8 worm cellular contexts compared by ENCODE assay signal in genomic region chrII:8071801-8072544, ce11.
A peak's percentile ranks its signal among the peaks of the same experiment; 100 is the strongest.
TF ChIP-seq lines count a peak whose summit lies in the region.

No protein-coding gene starts in this region.

TF ChIP-seq in whole organism, L1 larva, 84 proteins besides CTCF, POLR2A, EP300 and RAD21 (continues in another document):
- TF ChIP-seq mab-9 (GFP tag; IDR thresholded peaks at IDR 0.05; lab: Robert Waterston, UW) = peak; percentile 63; the same call in 1 of the 2 replicates
- TF ChIP-seq unc-86 (tag; optimal IDR thresholded peaks at IDR 0.05; lab: Kevin White, UChicago) = peak; percentile 73
- TF ChIP-seq ces-1 (GFP tag; optimal IDR thresholded peaks at IDR 0.05; lab: Kevin White, UChicago) = no peak
- TF ChIP-seq xbp-1 (tag; optimal IDR thresholded peaks at IDR 0.05; lab: Kevin White, UChicago) = peak; percentile 53
- TF ChIP-seq nhr-19 (GFP tag; conservative IDR thresholded peaks at IDR 0.05; lab: Robert Waterston, UW) = peak; percentile 81
- TF ChIP-seq lin-15B (tag; optimal IDR thresholded peaks at IDR 0.05; lab: Kevin White, UChicago) = no peak
- peak; percentile 28 for TF ChIP-seq C16A3.4 (tag; optimal IDR thresholded peaks at IDR 0.05; lab: Kevin White, UChicago)
- TF ChIP-seq jun-1 (tag; optimal IDR thresholded peaks at IDR 0.05; lab: Kevin White, UChicago) = no peak
- TF ChIP-seq lsy-2 (tag; optimal IDR thresholded peaks at IDR 0.05; lab: Kevin White, UChicago) = peak; percentile 56 to 64
- TF ChIP-seq elt-2 (tag; optimal IDR thresholded peaks at IDR 0.05; lab: Kevin White, UChicago) = no peak
- no peak for TF ChIP-seq egl-13 (tag; optimal IDR thresholded peaks at IDR 0.05; lab: Kevin White, UChicago)

TF ChIP-seq in whole organism, L2 larva, 48 proteins besides CTCF, POLR2A, EP300 and RAD21 (continues in another document):
- no peak for TF ChIP-seq nhr-237 (tag; optimal IDR thresholded peaks at IDR 0.05; lab: Kevin White, UChicago)
- TF ChIP-seq sem-4 (tag; optimal IDR thresholded peaks at IDR 0.05; lab: Kevin White, UChicago) = no peak
- no peak for TF ChIP-seq dmd-4 (tag; optimal IDR thresholded peaks at IDR 0.05; lab: Kevin White, UChicago)
- TF ChIP-seq skn-1 (tag; optimal IDR thresholded peaks at IDR 0.05; lab: Kevin White, UChicago) = no peak
- TF ChIP-seq mab-5 (tag; optimal IDR thresholded peaks at IDR 0.05; lab: Kevin White, UChicago) = peak; percentile 48
- TF ChIP-seq elt-1 (tag; optimal IDR thresholded peaks at IDR 0.05; lab: Kevin White, UChicago) = no peak
- no peak for TF ChIP-seq alr-1 (tag; optimal IDR thresholded peaks at IDR 0.05; lab: Kevin White, UChicago)
- TF ChIP-seq ztf-1 (GFP tag; conservative IDR thresholded peaks at IDR 0.05; lab: Robert Waterston, UW) = no peak
- no peak for TF ChIP-seq nhr-77 (tag; optimal IDR thresholded peaks at IDR 0.05; lab: Kevin White, UChicago)
- no peak for TF ChIP-seq Y55F3AM.14 (GFP tag; optimal IDR thresholded peaks at IDR 0.05; lab: Kevin White, UChicago)
- peak; percentile 3 for TF ChIP-seq egl-27 (tag; optimal IDR thresholded peaks at IDR 0.05; lab: Kevin White, UChicago)

TF ChIP-seq in whole organism, L3 larva, 47 proteins besides CTCF, POLR2A, EP300 and RAD21 (continues in another document):
- TF ChIP-seq ama-1 (optimal IDR thresholded peaks at IDR 0.05; lab: Kevin White, UChicago) = no peak
- TF ChIP-seq nfya-1 (tag; optimal IDR thresholded peaks at IDR 0.05; lab: Kevin White, UChicago; ENCODE audit: insufficient read depth) = peak; percentile 55
- TF ChIP-seq fkh-2 (tag; optimal IDR thresholded peaks at IDR 0.05; lab: Kevin White, UChicago) = no peak
- TF ChIP-seq lin-39 (tag; optimal IDR thresholded peaks at IDR 0.05; lab: Kevin White, UChicago) = peak; percentile 36
- TF ChIP-seq fkh-10 (GFP tag; optimal IDR thresholded peaks at IDR 0.05; lab: Kevin White, UChicago) = peak; percentile 8
- TF ChIP-seq nhr-11 (tag; optimal IDR thresholded peaks at IDR 0.05; lab: Kevin White, UChicago) = peak; percentile 57
- TF ChIP-seq nhr-25 (tag; optimal IDR thresholded peaks at IDR 0.05; lab: Kevin White, UChicago) = peak; percentile 35
- no peak for TF ChIP-seq lsy-12 (tag; optimal IDR thresholded peaks at IDR 0.05; lab: Kevin White, UChicago)
- TF ChIP-seq lin-15B (tag; optimal IDR thresholded peaks at IDR 0.05; lab: Kevin White, UChicago) = peak; percentile 20
- TF ChIP-seq hmg-11 (tag; optimal IDR thresholded peaks at IDR 0.05; lab: Kevin White, UChicago) = peak; percentile 52
- TF ChIP-seq nhr-23 (tag; optimal IDR thresholded peaks at IDR 0.05; lab: Kevin White, UChicago) = no peak
- TF ChIP-seq unc-62 (GFP tag; optimal IDR thresholded peaks at IDR 0.05; lab: Kevin White, UChicago) = peak; percentile 69

TF ChIP-seq in whole organism, L4 larva, 104 proteins besides CTCF, POLR2A, EP300 and RAD21 (continues in another document):
- TF ChIP-seq zip-11 (GFP tag; IDR thresholded peaks at IDR 0.05; lab: Robert Waterston, UW) = no peak
- no peak for TF ChIP-seq R02D3.7 (tag; optimal IDR thresholded peaks at IDR 0.05; lab: Kevin White, UChicago)
- no peak for TF ChIP-seq ZK546.5 (tag; optimal IDR thresholded peaks at IDR 0.05; lab: Kevin White, UChicago)
- no peak for TF ChIP-seq dpl-1 (GFP tag; optimal IDR thresholded peaks at IDR 0.05; lab: Kevin White, UChicago)
- no peak for TF ChIP-seq lin-29 (GFP tag; IDR thresholded peaks at IDR 0.05; lab: Robert Waterston, UW)
- no peak for TF ChIP-seq ztf-11 (tag; optimal IDR thresholded peaks at IDR 0.05; lab: Kevin White, UChicago)
- peak; percentile 53 for TF ChIP-seq hlh-11 (tag; optimal IDR thresholded peaks at IDR 0.05; lab: Kevin White, UChicago)
- peak; percentile 69 for TF ChIP-seq mxl-3 (GFP tag; optimal IDR thresholded peaks at IDR 0.05; lab: Kevin White, UChicago)
- no peak for TF ChIP-seq cey-2 (tag; optimal IDR thresholded peaks at IDR 0.05; lab: Kevin White, UChicago; ENCODE audit: borderline replicate concordance, insufficient read depth)
- TF ChIP-seq F37D6.2 (tag; optimal IDR thresholded peaks at IDR 0.05; lab: Kevin White, UChicago) = no peak
- no peak for TF ChIP-seq spr-1 (tag; optimal IDR thresholded peaks at IDR 0.05; lab: Kevin White, UChicago)
- no peak for TF ChIP-seq T20F7.1 (GFP tag; optimal IDR thresholded peaks at IDR 0.05; lab: Kevin White, UChicago)
- no peak for TF ChIP-seq madf-5 (GFP tag; IDR thresholded peaks at IDR 0.05; lab: Robert Waterston, UW)

TF ChIP-seq in whole organism, late embryonic, 69 proteins besides CTCF, POLR2A, EP300 and RAD21 (continues in another document):
- TF ChIP-seq ceh-22 (tag; optimal IDR thresholded peaks at IDR 0.05; lab: Kevin White, UChicago) = no peak
- no peak for TF ChIP-seq che-1 (tag; optimal IDR thresholded peaks at IDR 0.05; lab: Kevin White, UChicago)
- peak; percentile 17 for TF ChIP-seq ceh-18 (tag; optimal IDR thresholded peaks at IDR 0.05; lab: Kevin White, UChicago)
- no peak for TF ChIP-seq hlh-15 (tag; optimal IDR thresholded peaks at IDR 0.05; lab: Kevin White, UChicago)
- TF ChIP-seq unc-55 (GFP tag; optimal IDR thresholded peaks at IDR 0.05; lab: Kevin White, UChicago) = peak; percentile 86
- TF ChIP-seq ztf-16 (tag; optimal IDR thresholded peaks at IDR 0.05; lab: Kevin White, UChicago) = no peak
- peak; percentile 1 for TF ChIP-seq nfya-1 (tag; optimal IDR thresholded peaks at IDR 0.05; lab: Kevin White, UChicago)
- peak; percentile 33 for TF ChIP-seq unc-42 (tag; optimal IDR thresholded peaks at IDR 0.05; lab: Kevin White, UChicago)
- TF ChIP-seq K02D7.2 (tag; optimal IDR thresholded peaks at IDR 0.05; lab: Kevin White, UChicago) = no peak
- peak; percentile 40 for TF ChIP-seq ceh-19 (GFP tag; optimal IDR thresholded peaks at IDR 0.05; lab: Kevin White, UChicago)
- TF ChIP-seq ceh-6 (GFP tag; optimal IDR thresholded peaks at IDR 0.05; lab: Kevin White, UChicago) = no peak
- TF ChIP-seq ceh-48 (tag; optimal IDR thresholded peaks at IDR 0.05; lab: Kevin White, UChicago) = peak; percentile 42
- TF ChIP-seq npax-4 (tag; optimal IDR thresholded peaks at IDR 0.05; lab: Kevin White, UChicago) = no peak

TF ChIP-seq in whole organism, midembryonic, 9 proteins besides CTCF, POLR2A, EP300 and RAD21:
- no peak for TF ChIP-seq ztf-29 (GFP tag; IDR thresholded peaks at IDR 0.05; lab: Robert Waterston, UW)
- peak; percentile 28 for TF ChIP-seq cog-1 (tag; optimal IDR thresholded peaks at IDR 0.05; lab: Kevin White, UChicago)
- TF ChIP-seq med-1 (GFP tag; optimal IDR thresholded peaks at IDR 0.05; lab: Kevin White, UChicago; ENCODE audit: insufficient read depth) = no peak
- no peak for TF ChIP-seq T22C8.4 (GFP tag; IDR thresholded peaks at IDR 0.05; lab: Robert Waterston, UW)
- no peak for TF ChIP-seq tab-1 (GFP tag; IDR thresholded peaks at IDR 0.05; lab: Robert Waterston, UW)
- no peak for TF ChIP-seq ref-1 (GFP tag; conservative IDR thresholded peaks at IDR 0.05; lab: Robert Waterston, UW)
- TF ChIP-seq klf-2 (GFP tag; conservative IDR thresholded peaks at IDR 0.05; lab: Robert Waterston, UW) = no peak
- no peak for TF ChIP-seq ztf-23 (GFP tag; IDR thresholded peaks at IDR 0.05; lab: Robert Waterston, UW)
TF ChIP-seq in whole organism, midembryonic: peak in this region for 1.

TF ChIP-seq in whole organism, mixed stage, embryonic, 35 proteins besides CTCF, POLR2A, EP300 and RAD21:
- TF ChIP-seq mep-1 (tag; optimal IDR thresholded peaks at IDR 0.05; lab: Kevin White, UChicago) = no peak
- TF ChIP-seq tbx-8 (GFP tag; optimal IDR thresholded peaks at IDR 0.05; lab: Kevin White, UChicago) = no peak
- peak; percentile 50 for TF ChIP-seq hlh-1 (tag; optimal IDR thresholded peaks at IDR 0.05; lab: Kevin White, UChicago)
- peak; percentile 60 for TF ChIP-seq unc-120 (tag; optimal IDR thresholded peaks at IDR 0.05; lab: Kevin White, UChicago; ENCODE audit: poor library complexity, severe bottlenecking)
- TF ChIP-seq bed-3 (GFP tag; optimal IDR thresholded peaks at IDR 0.05; lab: Kevin White, UChicago) = no peak
- peak; percentile 31 for TF ChIP-seq ces-1 (GFP tag; optimal IDR thresholded peaks at IDR 0.05; lab: Kevin White, UChicago)
- TF ChIP-seq ceh-83 (GFP tag; optimal IDR thresholded peaks at IDR 0.05; lab: Kevin White, UChicago) = no peak
- no peak for TF ChIP-seq M03D4.4 (tag; optimal IDR thresholded peaks at IDR 0.05; lab: Kevin White, UChicago)
- peak; percentile 84 for TF ChIP-seq unc-62 (GFP tag; optimal IDR thresholded peaks at IDR 0.05; lab: Kevin White, UChicago)

TF ChIP-seq in whole organism, young adult, 124 proteins besides CTCF, POLR2A, EP300 and RAD21 (continues in another document):
- TF ChIP-seq nhr-27 (tag; optimal IDR thresholded peaks at IDR 0.05; lab: Kevin White, UChicago) = no peak
- no peak for TF ChIP-seq snpc-1.1 (tag; optimal IDR thresholded peaks at IDR 0.05; lab: Kevin White, UChicago; ENCODE audit: insufficient read depth)
- no peak for TF ChIP-seq lag-1 (GFP tag; IDR thresholded peaks at IDR 0.05; lab: Robert Waterston, UW)
- no peak for TF ChIP-seq F39B2.1 (GFP tag; IDR thresholded peaks at IDR 0.05; lab: Robert Waterston, UW)
- peak in 1 of 3 experiments; percentile 13 for TF ChIP-seq lin-35 (GFP tag; optimal IDR thresholded peaks at IDR 0.05; lab: Kevin White, UChicago)
- no peak for TF ChIP-seq ztf-6 (GFP tag; IDR thresholded peaks at IDR 0.05; lab: Robert Waterston, UW)
- no peak for TF ChIP-seq ceh-91 (GFP tag; IDR thresholded peaks at IDR 0.05; lab: Robert Waterston, UW)
- no peak for TF ChIP-seq attf-3 (GFP tag; conservative IDR thresholded peaks at IDR 0.05; lab: Robert Waterston, UW)
- TF ChIP-seq madf-10 (tag; optimal IDR thresholded peaks at IDR 0.05; lab: Kevin White, UChicago) = no peak
- no peak for TF ChIP-seq efl-1 (GFP tag; optimal IDR thresholded peaks at IDR 0.05; lab: Kevin White, UChicago)
- no peak for TF ChIP-seq zim-3 (tag; optimal IDR thresholded peaks at IDR 0.05; lab: Kevin White, UChicago)
- no peak for TF ChIP-seq cebp-1 (GFP tag; IDR thresholded peaks at IDR 0.05; lab: Robert Waterston, UW)
- TF ChIP-seq cebp-1 (tag; optimal IDR thresholded peaks at IDR 0.05; lab: Kevin White, UChicago) = peak; percentile 34
- no peak for TF ChIP-seq unc-130 (GFP tag; optimal IDR thresholded peaks at IDR 0.05; lab: Kevin White, UChicago)
- TF ChIP-seq F52B5.7 (tag; optimal IDR thresholded peaks at IDR 0.05; lab: Kevin White, UChicago) = no peak
- TF ChIP-seq somi-1 (GFP tag; optimal IDR thresholded peaks at IDR 0.05; lab: Kevin White, UChicago) = peak; percentile 50
- no peak for TF ChIP-seq C06A6.2 (GFP tag; conservative IDR thresholded peaks at IDR 0.05; lab: Robert Waterston, UW)
- TF ChIP-seq D2030.7 (GFP tag; IDR thresholded peaks at IDR 0.05; lab: Robert Waterston, UW) = no peak
- TF ChIP-seq ama-1 (optimal IDR thresholded peaks at IDR 0.05; lab: Kevin White, UChicago) = no peak
- TF ChIP-seq ama-1 (GFP tag; optimal IDR thresholded peaks at IDR 0.05; lab: Kevin White, UChicago) = no peak
- no peak for TF ChIP-seq sea-2 (GFP tag; IDR thresholded peaks at IDR 0.05; lab: Robert Waterston, UW)
- peak; percentile 15 for TF ChIP-seq K12H6.12 (tag; optimal IDR thresholded peaks at IDR 0.05; lab: Kevin White, UChicago)
- TF ChIP-seq mxl-1 (tag; optimal IDR thresholded peaks at IDR 0.05; lab: Kevin White, UChicago) = no peak
- TF ChIP-seq attf-5 (GFP tag; optimal IDR thresholded peaks at IDR 0.05; lab: Kevin White, UChicago) = peak; percentile 37
- no peak for TF ChIP-seq Y53F4B.3 (GFP tag; IDR thresholded peaks at IDR 0.05; lab: Robert Waterston, UW)
